Fruit fly (Drosophila melanogaster) whole organism, embryonic: ENCODE measurements around the gene Gos28.

Experiments used
- Antp ChIP-seq: fragments of 200-800 bp; sonication (Bioruptor generic); optimal IDR thresholded peaks from 3 replicates; lab custom pipeline; 2016; ENCODE audit warnings: missing biosample characterization, missing genetic modification characterization
- Awh ChIP-seq: fragments of 200-800 bp; sonication (Bioruptor generic); IDR thresholded peaks from 2 replicates; pipeline ENCODE4, ENCODE4 v1.3.6; 2022; ENCODE audit warnings: missing biosample characterization, missing genetic modification characterization
- C15 ChIP-seq: fragments of 200-800 bp; sonication (Bioruptor generic); IDR thresholded peaks from 3 replicates; pipeline ENCODE4 v1.3.6; 2022; ENCODE audit warnings: missing biosample characterization, missing genetic modification characterization
- CG10654 ChIP-seq: fragments of 200-800 bp; sonication (Bioruptor generic); optimal IDR thresholded peaks from 2 replicates; lab custom pipeline; 2016; ENCODE audit warnings: missing biosample characterization, missing genetic modification characterization
- CG11504 ChIP-seq: fragments of 200-800 bp; sonication (Bioruptor generic); optimal IDR thresholded peaks from 3 replicates; lab custom pipeline; 2019; ENCODE audit warnings: missing biosample characterization, mild to moderate bottlenecking, missing genetic modification characterization, moderate library complexity
- CG12744 ChIP-seq: fragments of 200-800 bp; sonication (Bioruptor generic); optimal IDR thresholded peaks from 2 replicates; lab custom pipeline; 2016; ENCODE audit warnings: missing biosample characterization, missing genetic modification characterization
- CG14441 ChIP-seq: fragments of 200-800 bp; sonication (Bioruptor generic); IDR thresholded peaks from 2 replicates; pipeline ENCODE4 v1.3.6; 2022; ENCODE audit warnings: missing biosample characterization, missing genetic modification characterization
- CG14860 ChIP-seq: fragments of 200-800 bp; sonication (Bioruptor generic); IDR thresholded peaks from 3 replicates; pipeline ENCODE4 v1.3.6; 2022; ENCODE audit warnings: missing biosample characterization, missing genetic modification characterization; ENCODE audit not compliant: partially characterized antibody
- CG15269 ChIP-seq: fragments of 200-800 bp; sonication (Bioruptor generic); optimal IDR thresholded peaks from 2 replicates; lab custom pipeline; 2018; ENCODE audit warnings: missing biosample characterization, mild to moderate bottlenecking, missing genetic modification characterization, moderate library complexity
- CG15601 ChIP-seq: fragments of 200-800 bp; sonication (Bioruptor generic); optimal IDR thresholded peaks from 3 replicates; lab custom pipeline; 2019; ENCODE audit warnings: missing biosample characterization, mild to moderate bottlenecking, missing genetic modification characterization, moderate library complexity
- CG1603 ChIP-seq: fragments of 200-800 bp; sonication (Bioruptor generic); optimal IDR thresholded peaks from 2 replicates; lab custom pipeline; 2019; ENCODE audit warnings: missing biosample characterization, mild to moderate bottlenecking, missing genetic modification characterization, moderate library complexity
- CG17385 ChIP-seq: fragments of 200-800 bp; sonication (Bioruptor generic); optimal IDR thresholded peaks from 3 replicates; lab custom pipeline; 2018; ENCODE audit warnings: missing biosample characterization, mild to moderate bottlenecking, missing genetic modification characterization
- CG2202 ChIP-seq: fragments of 200-800 bp; sonication (Bioruptor generic); optimal IDR thresholded peaks from 2 replicates; lab custom pipeline; 2018; ENCODE audit warnings: missing biosample characterization, mild to moderate bottlenecking, missing genetic modification characterization
- CG2712 ChIP-seq: fragments of 200-800 bp; optimal IDR thresholded peaks from 3 replicates; lab custom pipeline; 2019; ENCODE audit warnings: missing biosample characterization, mild to moderate bottlenecking, missing genetic modification characterization, moderate library complexity
- CG3065 ChIP-seq: fragments of 200-800 bp; sonication (Bioruptor generic); optimal IDR thresholded peaks from 2 replicates; lab custom pipeline; 2016; ENCODE audit warnings: missing biosample characterization, missing genetic modification characterization
- CG32772 ChIP-seq: fragments of 200-800 bp; sonication (Bioruptor generic); IDR thresholded peaks from 2 replicates; pipeline ENCODE4 v1.3.6; 2022; ENCODE audit warnings: missing biosample characterization, missing genetic modification characterization
- CG33557 ChIP-seq: fragments of 200-800 bp; sonication (Bioruptor generic); optimal IDR thresholded peaks from 2 replicates; lab custom pipeline; 2019; ENCODE audit warnings: missing biosample characterization, mild to moderate bottlenecking, missing genetic modification characterization, moderate library complexity
- CG4328 ChIP-seq: fragments of 200-800 bp; sonication (Bioruptor generic); optimal IDR thresholded peaks from 3 replicates; lab custom pipeline; 2017; ENCODE audit warnings: missing biosample characterization, missing genetic modification reagents, missing genetic modification characterization
- CG4707 ChIP-seq: fragments of 200-800 bp; sonication (Bioruptor generic); optimal IDR thresholded peaks from 2 replicates; lab custom pipeline; 2018; ENCODE audit warnings: missing biosample characterization, mild to moderate bottlenecking, missing genetic modification characterization, moderate library complexity
- CG4854 ChIP-seq: fragments of 200-800 bp; sonication (Bioruptor generic); optimal IDR thresholded peaks from 2 replicates; lab custom pipeline; 2016; ENCODE audit warnings: missing biosample characterization, missing genetic modification characterization, inconsistent platforms
- CG5245 ChIP-seq: fragments of 200-800 bp; sonication (Bioruptor generic); optimal IDR thresholded peaks from 3 replicates; lab custom pipeline; 2016; ENCODE audit warnings: missing biosample characterization, missing genetic modification characterization
- CG7271 ChIP-seq: fragments of 200-800 bp; sonication (Bioruptor generic); optimal IDR thresholded peaks from 2 replicates; lab custom pipeline; 2018; ENCODE audit warnings: missing biosample characterization, mild to moderate bottlenecking, missing genetic modification characterization, moderate library complexity
- CG7357 ChIP-seq: fragments of 200-800 bp; sonication (Bioruptor generic); IDR thresholded peaks from 3 replicates; pipeline ENCODE4 v1.3.6; 2022; ENCODE audit warnings: missing biosample characterization, missing genetic modification characterization
- CG7786 ChIP-seq: fragments of 200-800 bp; sonication (Bioruptor generic); optimal IDR thresholded peaks from 2 replicates; lab custom pipeline; 2016; ENCODE audit warnings: missing biosample characterization, missing genetic modification characterization
- CG7928 ChIP-seq: fragments of 200-800 bp; sonication (Bioruptor generic); optimal IDR thresholded peaks from 2 replicates; lab custom pipeline; 2017; ENCODE audit warnings: missing biosample characterization, mild to moderate bottlenecking, missing genetic modification characterization
- CG7963 ChIP-seq: fragments of 200-800 bp; sonication (Bioruptor generic); IDR thresholded peaks from 3 replicates; pipeline ENCODE4 v1.3.6; 2022; ENCODE audit warnings: missing biosample characterization, missing genetic modification characterization; ENCODE audit not compliant: partially characterized antibody
- CG8290 ChIP-seq, 3 experiments: fragments of 200-800 bp; sonication (Bioruptor generic); optimal IDR thresholded peaks; 2 replicates each; lab custom pipeline; 2016 to 2019; ENCODE audit warnings: missing biosample characterization in 3 of 3, missing genetic modification characterization in 3 of 3, mild to moderate bottlenecking in 2 of 3, moderate library complexity in 1 of 3
- D19B ChIP-seq: fragments of 200-800 bp; sonication (Bioruptor generic); optimal IDR thresholded peaks from 2 replicates; lab custom pipeline; 2017; ENCODE audit warnings: missing biosample characterization, mild to moderate bottlenecking, missing genetic modification characterization
- Dll ChIP-seq: fragments of 200-800 bp; sonication (Bioruptor generic); IDR thresholded peaks from 4 replicates; pipeline ENCODE4 v1.3.6; 2022; ENCODE audit warnings: missing biosample characterization, missing genetic modification characterization; ENCODE audit not compliant: partially characterized antibody
- H15 ChIP-seq: fragments of 200-800 bp; sonication (Bioruptor generic); IDR thresholded peaks from 3 replicates; pipeline ENCODE4 v1.3.6; 2022; ENCODE audit warnings: missing biosample characterization, missing genetic modification characterization
- Max ChIP-seq: fragments of 200-800 bp; sonication (Bioruptor generic); optimal IDR thresholded peaks from 2 replicates; lab custom pipeline; 2016; ENCODE audit warnings: missing biosample characterization, mild to moderate bottlenecking, missing genetic modification characterization
- Meics ChIP-seq: fragments of 200-800 bp; sonication (Bioruptor generic); optimal IDR thresholded peaks from 2 replicates; lab custom pipeline; 2017; ENCODE audit warnings: missing biosample characterization, mild to moderate bottlenecking, missing genetic modification characterization
- Mes4 ChIP-seq: fragments of 200-800 bp; sonication (Bioruptor generic); optimal IDR thresholded peaks from 2 replicates; lab custom pipeline; 2016; ENCODE audit warnings: missing biosample characterization, missing genetic modification characterization
- Rx ChIP-seq: fragments of 200-800 bp; sonication (Bioruptor generic); IDR thresholded peaks from 2 replicates; pipeline ENCODE4 v1.3.6; 2022; ENCODE audit warnings: missing biosample characterization, missing genetic modification characterization
- YL-1 ChIP-seq: fragments of 200-800 bp; sonication (Bioruptor generic); optimal IDR thresholded peaks from 3 replicates; lab custom pipeline; 2017; ENCODE audit warnings: missing biosample characterization, mild to moderate bottlenecking, missing genetic modification characterization
- bigmax ChIP-seq: fragments of 200-800 bp; sonication (Bioruptor generic); optimal IDR thresholded peaks from 2 replicates; lab custom pipeline; 2018; ENCODE audit warnings: missing biosample characterization, mild to moderate bottlenecking, missing genetic modification characterization
- crc ChIP-seq: fragments of 200-800 bp; sonication (Bioruptor generic); optimal IDR thresholded peaks from 2 replicates; lab custom pipeline; 2016; ENCODE audit warnings: missing biosample characterization, missing genetic modification characterization
- dan ChIP-seq: fragments of 200-800 bp; sonication (Bioruptor generic); IDR thresholded peaks from 2 replicates; pipeline ENCODE4 v1.3.6; 2022; ENCODE audit warnings: missing biosample characterization, missing genetic modification characterization
- esg ChIP-seq: fragments of 200-800 bp; sonication (Bioruptor generic); conservative IDR thresholded peaks from 2 replicates; pipeline ENCODE4 v1.3.6; 2022; ENCODE audit warnings: missing biosample characterization, missing genetic modification characterization
- fd3F ChIP-seq: fragments of 200-800 bp; sonication (Bioruptor generic); optimal IDR thresholded peaks from 2 replicates; lab custom pipeline; 2018; ENCODE audit warnings: missing biosample characterization, mild to moderate bottlenecking, missing genetic modification characterization, moderate library complexity
- hkb ChIP-seq, 2 experiments: fragments of 200-800 bp in 1 of 2; fragments of >200 bp in 1 of 2; sonication (Bioruptor generic) in 1 of 2; IDR thresholded peaks in 1 of 2; optimal IDR thresholded peaks in 1 of 2; 2 replicates each; pipeline versions ENCODE4 v1.3.6 to Lab custom; 2017 to 2022; ENCODE audit warnings: missing biosample characterization in 1 of 2, missing genetic modification characterization in 1 of 2
- jing ChIP-seq: fragments of 200-800 bp; sonication (Bioruptor generic); optimal IDR thresholded peaks from 2 replicates; lab custom pipeline; 2018; ENCODE audit warnings: missing biosample characterization, mild to moderate bottlenecking, missing genetic modification characterization
- mld ChIP-seq: fragments of 200-800 bp; sonication (Bioruptor generic); IDR thresholded peaks from 3 replicates; pipeline ENCODE4 v1.3.6; 2022; ENCODE audit warnings: missing biosample characterization, missing genetic modification characterization; ENCODE audit not compliant: partially characterized antibody
- nerfin-1 ChIP-seq: fragments of 200-800 bp; sonication (Bioruptor generic); optimal IDR thresholded peaks from 3 replicates; lab custom pipeline; 2019; ENCODE audit warnings: missing biosample characterization, mild to moderate bottlenecking, missing genetic modification characterization, moderate library complexity
- peb ChIP-seq: fragments of 200-800 bp; sonication (Bioruptor generic); IDR thresholded peaks from 2 replicates; pipeline ENCODE4 v1.3.6; 2022; ENCODE audit warnings: missing biosample characterization, missing genetic modification characterization
- shn ChIP-seq: fragments of 200-800 bp; sonication (Bioruptor generic); optimal IDR thresholded peaks from 3 replicates; lab custom pipeline; 2016; ENCODE audit warnings: missing biosample characterization, missing genetic modification characterization
- sim ChIP-seq: fragments of 200-800 bp; sonication (Bioruptor generic); IDR thresholded peaks from 2 replicates; pipeline ENCODE4 v1.3.6; 2022; ENCODE audit warnings: missing biosample characterization, missing genetic modification characterization
- slou ChIP-seq: fragments of 200-800 bp; sonication (Bioruptor generic); optimal IDR thresholded peaks from 3 replicates; lab custom pipeline; 2016; ENCODE audit warnings: missing biosample characterization, missing genetic modification characterization
- ssp ChIP-seq: fragments of 200-800 bp; sonication (Bioruptor generic); IDR thresholded peaks from 2 replicates; pipeline ENCODE4 v1.3.6; 2022; ENCODE audit warnings: missing biosample characterization, missing genetic modification characterization
- tll ChIP-seq, 2 experiments: fragments of 200-800 bp in 1 of 2; fragments of >200 bp in 1 of 2; sonication (Bioruptor generic) in 1 of 2; optimal IDR thresholded peaks; 2 replicates each; lab custom pipeline; 2017 to 2019; ENCODE audit warnings: missing biosample characterization in 2 of 2, missing genetic modification characterization in 2 of 2, mild to moderate bottlenecking in 1 of 2, moderate library complexity in 1 of 2

Gene Gos28

DNA sequence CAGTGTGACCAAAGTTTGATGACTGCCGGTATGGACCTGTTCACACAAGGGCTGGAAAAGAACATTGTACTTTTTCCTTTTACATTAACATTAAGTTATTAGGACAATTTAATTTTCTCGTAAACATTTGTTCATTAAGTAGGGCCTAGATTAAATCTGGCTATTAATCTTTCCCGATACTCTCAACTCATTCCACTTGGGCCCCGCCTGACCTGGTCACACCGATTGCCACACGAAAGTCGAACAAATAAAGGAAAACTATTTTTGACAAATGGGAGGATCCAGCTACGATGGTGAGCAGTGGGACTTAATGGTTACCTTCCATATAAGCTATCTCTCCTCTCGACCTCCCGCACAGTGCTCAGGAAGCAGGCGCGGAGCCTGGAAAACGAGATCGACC lies at the start of gene Gos28, which contains the start of gene Cpsf73 (continued):
- TF ChIP-seq CG14441 (GFP tag; lab: Robert Waterston, UW), result no peak
- TF ChIP-seq slou (GFP tag; lab: Kevin White, UChicago), result no peak
- no peak for TF ChIP-seq CG5245 (GFP tag; lab: Kevin White, UChicago)
- no peak for TF ChIP-seq CG4854 (GFP tag; lab: Kevin White, UChicago)
- TF ChIP-seq shn (GFP tag; lab: Kevin White, UChicago), result no peak
- no peak for TF ChIP-seq CG14860 (GFP tag; lab: Robert Waterston, UW)
- no peak for TF ChIP-seq dan (GFP tag; lab: Robert Waterston, UW)
- 0 out of 3 replicates have a peak, but pooled peaks have one; percentile 26 for TF ChIP-seq CG7357 (GFP tag; lab: Robert Waterston, UW)
- no peak for TF ChIP-seq Awh
- no peak for TF ChIP-seq CG4707 (GFP tag; lab: Kevin White, UChicago)
- peak; percentile 46 for TF ChIP-seq CG15601 (tag; lab: Kevin White, UChicago)
- no peak for TF ChIP-seq CG2202 (tag; lab: Kevin White, UChicago)
- TF ChIP-seq D19B, result no peak
- peak; percentile 67 for TF ChIP-seq CG11504 (tag; lab: Kevin White, UChicago)
- TF ChIP-seq CG7963, result no peak
- TF ChIP-seq CG8290 (GFP tag; optimal IDR thresholded peaks at IDR 0.05; lab: Kevin White, UChicago), result no peak
- TF ChIP-seq CG8290 (tag; optimal IDR thresholded peaks at IDR 0.05; lab: Kevin White, UChicago), result no peak
- peak; percentile 83 for TF ChIP-seq CG1603 (tag; lab: Kevin White, UChicago)
- peak in 1 of 2 experiments; percentile 74 for TF ChIP-seq tll (GFP tag; optimal IDR thresholded peaks at IDR 0.05; lab: Kevin White, UChicago)
- TF ChIP-seq Mes4 (GFP tag; lab: Kevin White, UChicago), result peak; percentile 14
- TF ChIP-seq crc, result no peak
- TF ChIP-seq Max (GFP tag; lab: Kevin White, UChicago), result no peak
- TF ChIP-seq Dll (GFP tag; lab: Robert Waterston, UW), result peak; percentile 60; the same call in 1 of the 4 replicates
- TF ChIP-seq esg (GFP tag; lab: Robert Waterston, UW), result no peak
- TF ChIP-seq bigmax (GFP tag; lab: Kevin White, UChicago), result no peak
- no peak for TF ChIP-seq CG15269
- TF ChIP-seq CG32772 (GFP tag; lab: Robert Waterston, UW), result no peak
- peak; percentile 16 for TF ChIP-seq CG17385 (GFP tag; lab: Kevin White, UChicago)
- peak; percentile 77 for TF ChIP-seq YL-1
- no peak for TF ChIP-seq CG10654
- TF ChIP-seq Meics (GFP tag; lab: Kevin White, UChicago), result no peak
- TF ChIP-seq H15 (GFP tag; lab: Robert Waterston, UW), result no peak
- peak; percentile 84 for TF ChIP-seq ssp (GFP tag; lab: Robert Waterston, UW)
- no peak for TF ChIP-seq sim (GFP tag; lab: Robert Waterston, UW)
- TF ChIP-seq CG12744 (GFP tag; lab: Kevin White, UChicago), result no peak
- TF ChIP-seq fd3F (GFP tag; lab: Kevin White, UChicago), result no peak
- no peak for TF ChIP-seq peb (GFP tag; lab: Robert Waterston, UW)
- TF ChIP-seq Rx (GFP tag; lab: Robert Waterston, UW), result no peak
- peak; percentile 78 for TF ChIP-seq CG7928 (GFP tag; lab: Kevin White, UChicago)
- TF ChIP-seq hkb (optimal IDR thresholded peaks at IDR 0.05; lab: Kevin White, UChicago), result no peak
- TF ChIP-seq hkb (GFP tag; IDR thresholded peaks at IDR 0.05; lab: Robert Waterston, UW), result no peak
- no peak for TF ChIP-seq CG4328 (GFP tag; lab: Kevin White, UChicago)
- TF ChIP-seq CG7786, result peak; percentile 3
- no peak for TF ChIP-seq jing (GFP tag; lab: Kevin White, UChicago)
- TF ChIP-seq CG33557 (GFP tag; lab: Kevin White, UChicago), result peak; percentile 29
- no peak for TF ChIP-seq C15 (GFP tag; lab: Robert Waterston, UW)
- peak; percentile 1 for TF ChIP-seq CG7271
- no peak for TF ChIP-seq mld (GFP tag; lab: Robert Waterston, UW)
- TF ChIP-seq Antp (GFP tag; lab: Kevin White, UChicago), result no peak
- TF ChIP-seq CG3065 (GFP tag; lab: Kevin White, UChicago), result no peak
- TF ChIP-seq nerfin-1 (tag; lab: Kevin White, UChicago), result peak; percentile 41
- TF ChIP-seq CG2712, result peak; percentile 52
